Fruit fly (Drosophila melanogaster) Kc167 (cell line): ENCODE measurements around the gene MetRS-m.

Experiments
- Myc ChIP-seq: fragments of >200 bp; optimal IDR thresholded peaks from 2 replicates; lab custom pipeline; 2017; ENCODE audit warnings: missing external identifiers
- Sin3A ChIP-seq: fragments of >200 bp; optimal IDR thresholded peaks from 2 replicates; lab custom pipeline; 2018; ENCODE audit warnings: missing external identifiers
- h ChIP-seq: fragments of >200 bp; optimal IDR thresholded peaks from 3 replicates; lab custom pipeline; 2018; ENCODE audit warnings: missing external identifiers
- insv ChIP-seq: fragments of >200 bp; optimal IDR thresholded peaks from 3 replicates; lab custom pipeline; 2018; ENCODE audit warnings: missing external identifiers
- psq ChIP-seq: fragments of >200 bp; optimal IDR thresholded peaks from 2 replicates; lab custom pipeline; 2017; ENCODE audit warnings: missing external identifiers
- ttk ChIP-seq: sonication (Bioruptor generic); optimal IDR thresholded peaks from 2 replicates; lab custom pipeline; 2017; ENCODE audit warnings: missing external identifiers

DNA sequence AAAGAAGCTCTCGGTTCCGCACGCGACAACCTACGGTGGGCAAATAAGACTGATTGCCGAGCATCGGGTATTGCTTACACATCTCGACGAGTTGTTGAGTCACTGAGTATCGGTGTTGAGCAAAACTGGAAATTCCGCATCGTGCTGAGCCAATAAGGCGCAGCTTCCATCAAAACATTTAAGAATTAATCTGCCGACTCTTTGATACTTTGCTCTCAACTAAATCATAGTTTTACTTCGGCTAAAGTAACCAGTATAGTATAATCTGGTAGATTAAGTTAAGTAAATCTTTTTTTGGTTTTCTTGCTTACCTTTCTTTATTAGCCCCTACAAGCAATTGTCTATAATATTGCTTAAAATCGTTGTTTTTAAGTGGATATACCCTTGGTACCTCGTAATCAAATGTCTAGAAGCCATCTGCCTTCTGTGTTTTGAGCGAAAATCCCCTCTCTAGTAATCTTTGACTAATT, 35.7 kb downstream of the MetRS-m start, which contains the start of gene Sp212:
- TF ChIP-seq psq (lab: Kevin White, UChicago) (no peak), Myc (lab: Kevin White, UChicago) (no peak), h (lab: Kevin White, UChicago) (no peak), insv (lab: Kevin White, UChicago) (no peak), Sin3A (no peak), ttk (lab: Kevin White, UChicago) (no peak)
